Worm (Caenorhabditis elegans) whole organism, young adult: Measurements from ENCODE around the gene F47D12.6.

Source experiments
- B0035.1 ChIP-seq: sonication (generic microtip); optimal IDR thresholded peaks from 2 replicates; lab custom pipeline; 2016; ENCODE audit warnings: missing genetic modification characterization, mild to moderate bottlenecking, missing compliant biosample characterization, missing genotype, missing genetic modification reagents
- F22D6.2 ChIP-seq: sonication (generic microtip); optimal IDR thresholded peaks from 2 replicates; lab custom pipeline; 2016; ENCODE audit warnings: mild to moderate bottlenecking, missing genetic modification characterization, missing compliant biosample characterization
- Y53G8AR.9 ChIP-seq: fragments of 200-800 bp; sonication (Bioruptor generic); conservative IDR thresholded peaks from 2 replicates; pipeline ENCODE4 v1.3.6; 2022; ENCODE audit warnings: missing genetic modification reagents, missing genetic modification characterization, missing compliant biosample characterization
- atf-7 ChIP-seq: sonication (generic microtip); optimal IDR thresholded peaks from 2 replicates; lab custom pipeline; 2017; ENCODE audit warnings: mild to moderate bottlenecking, missing genetic modification characterization, missing compliant biosample characterization
- dpl-1 ChIP-seq: fragments of 150-350 bp; optimal IDR thresholded peaks from 2 replicates; lab custom pipeline; 2014; ENCODE audit warnings: missing biosample characterization, missing genetic modification reagents, missing genetic modification characterization
- ets-4 ChIP-seq: fragments of 200-800 bp; sonication (Bioruptor generic); optimal IDR thresholded peaks from 2 replicates; lab custom pipeline; 2018; ENCODE audit warnings: mild to moderate bottlenecking, missing genetic modification characterization, missing compliant biosample characterization
- madf-10 ChIP-seq: sonication (generic microtip); optimal IDR thresholded peaks from 2 replicates; lab custom pipeline; 2016; ENCODE audit warnings: mild to moderate bottlenecking, missing genetic modification characterization, missing compliant biosample characterization
- sea-2 ChIP-seq: fragments of 200-800 bp; sonication (Bioruptor generic); IDR thresholded peaks from 2 replicates; pipeline ENCODE4 v1.3.6; 2022; ENCODE audit warnings: missing genetic modification characterization, missing compliant biosample characterization
- snpc-1.3 ChIP-seq: sonication (generic microtip); optimal IDR thresholded peaks from 2 replicates; lab custom pipeline; 2017; ENCODE audit warnings: missing genetic modification characterization, mild to moderate bottlenecking, missing compliant biosample characterization, antibody characterized with exemption, moderate library complexity, missing genotype, missing genetic modification reagents; ENCODE audit not compliant: insufficient read depth
- tbp1 ChIP-seq: fragments of 200-800 bp; sonication (Bioruptor generic); optimal IDR thresholded peaks from 2 replicates; lab custom pipeline; 2018; ENCODE audit warnings: mild to moderate bottlenecking, missing genetic modification characterization, missing compliant biosample characterization
- ztf-28 ChIP-seq: fragments of 200-800 bp; sonication (Bioruptor generic); IDR thresholded peaks from 2 replicates; pipeline ENCODE4 v1.3.6; 2022; ENCODE audit warnings: missing genetic modification reagents, missing genetic modification characterization, missing compliant biosample characterization

- TF ChIP-seq madf-10 (tag; lab: Kevin White, UChicago) (no peak), B0035.1 (tag; lab: Kevin White, UChicago) (no peak), atf-7 (tag; lab: Kevin White, UChicago) (no peak), tbp1 (GFP tag; lab: Kevin White, UChicago) (no peak), Y53G8AR.9 (no peak), sea-2 (GFP tag; lab: Robert Waterston, UW) (no peak), ztf-28 (no peak), F22D6.2 (tag; lab: Kevin White, UChicago) (no peak), snpc-1.3 (tag; lab: Kevin White, UChicago) (no peak), ets-4 (no peak), dpl-1 (no peak)
These were observed 25.1 kb upstream of the F47D12.6 start for ce11 chrIII:6312244-6312643.
